Worm (Caenorhabditis elegans) whole organism, L4 larva: ENCODE results near the gene C35B1.3.

ENCODE experiments used
- ceh-82 ChIP-seq: sonication (generic microtip); optimal IDR thresholded peaks from 2 replicates; lab custom pipeline; 2017; ENCODE audit warnings: missing biosample characterization, missing genetic modification characterization
- egl-27 ChIP-seq: sonication (generic microtip); optimal IDR thresholded peaks from 3 replicates; lab custom pipeline; 2017; ENCODE audit warnings: missing biosample characterization, missing genetic modification reagents, missing genetic modification characterization
- mep-1 ChIP-seq: fragments of 150-350 bp; sonication (generic microtip); optimal IDR thresholded peaks from 3 replicates; lab custom pipeline; 2014; ENCODE audit warnings: missing biosample characterization, missing genetic modification characterization
- mxl-3 ChIP-seq: fragments of 200-800 bp; sonication (Bioruptor generic); optimal IDR thresholded peaks from 2 replicates; lab custom pipeline; 2018; ENCODE audit warnings: mild to moderate bottlenecking, missing genetic modification characterization, missing compliant biosample characterization
- skn-1 ChIP-seq: fragments of 150-350 bp; optimal IDR thresholded peaks from 2 replicates; lab custom pipeline; 2014; ENCODE audit warnings: missing biosample characterization, missing genetic modification characterization
- unc-39 ChIP-seq: sonication (generic microtip); optimal IDR thresholded peaks from 2 replicates; lab custom pipeline; 2017; ENCODE audit warnings: missing biosample characterization, missing genetic modification characterization

- TF ChIP-seq unc-39: no peak
- TF ChIP-seq mxl-3: no peak
- TF ChIP-seq mep-1 (tag; lab: Kevin White, UChicago): no peak
- TF ChIP-seq egl-27 (tag; lab: Kevin White, UChicago): no peak
- no peak for TF ChIP-seq skn-1
- TF ChIP-seq ceh-82: no peak
Observed at ce11 chrIV:4083094-4083493, 2.1 kb downstream of the C35B1.3 start.
